Worm (Caenorhabditis elegans) whole organism, late embryonic: ENCODE data around the gene mltn-9.

Experiments used
- ceh-45 ChIP-seq: fragments of 200-800 bp; sonication (Bioruptor generic); IDR thresholded peaks from 2 replicates; pipeline ENCODE4 v1.3.6; 2022; ENCODE audit warnings: missing genetic modification reagents, missing genetic modification characterization, missing compliant biosample characterization
- ceh-9 ChIP-seq: sonication (generic microtip); optimal IDR thresholded peaks from 2 replicates; lab custom pipeline; 2016; ENCODE audit warnings: mild to moderate bottlenecking, missing genetic modification characterization, inconsistent platforms, missing compliant biosample characterization
- dmd-4 ChIP-seq: sonication (generic microtip); optimal IDR thresholded peaks from 2 replicates; lab custom pipeline; 2016; ENCODE audit warnings: borderline replicate concordance, missing genetic modification characterization, missing compliant biosample characterization
- ets-4 ChIP-seq: sonication (generic microtip); optimal IDR thresholded peaks from 2 replicates; lab custom pipeline; 2016; ENCODE audit warnings: missing genetic modification characterization, missing compliant biosample characterization
- madf-2 ChIP-seq: sonication (generic microtip); optimal IDR thresholded peaks from 2 replicates; lab custom pipeline; 2017; ENCODE audit warnings: missing genetic modification characterization, missing compliant biosample characterization
- nfya-1 ChIP-seq: sonication (generic microtip); optimal IDR thresholded peaks from 2 replicates; lab custom pipeline; 2017; ENCODE audit warnings: missing genetic modification characterization, mild to moderate bottlenecking, missing compliant biosample characterization, antibody characterized with exemption, moderate library complexity
- pqm-1 ChIP-seq: sonication (generic microtip); optimal IDR thresholded peaks from 2 replicates; lab custom pipeline; 2016; ENCODE audit warnings: missing genetic modification characterization, missing compliant biosample characterization
- tbx-2 ChIP-seq: sonication (generic microtip); optimal IDR thresholded peaks from 2 replicates; lab custom pipeline; 2016; ENCODE audit warnings: missing genetic modification characterization, missing compliant biosample characterization
- zip-5 ChIP-seq: sonication (generic microtip); optimal IDR thresholded peaks from 2 replicates; lab custom pipeline; 2016; ENCODE audit warnings: missing genetic modification characterization, missing compliant biosample characterization

DNA sequence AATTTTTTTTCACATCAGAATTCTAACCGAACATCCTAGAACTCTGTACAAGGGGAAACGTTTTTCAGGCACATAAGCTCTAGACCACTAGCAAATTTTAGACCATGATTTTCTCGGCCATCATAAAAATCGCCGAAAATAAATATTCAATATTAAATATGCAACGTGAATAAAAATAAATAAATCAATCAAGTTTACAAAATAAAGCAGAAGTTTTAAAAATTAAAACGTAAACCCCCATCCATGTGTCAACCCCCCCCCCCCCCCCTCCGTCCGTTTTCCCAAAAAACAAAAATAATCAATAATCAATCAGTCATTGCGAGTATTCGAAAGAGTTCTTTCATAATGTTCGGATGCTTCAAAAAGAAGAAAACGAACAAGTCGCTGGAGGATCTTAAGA is 22.6 kb upstream of the mltn-9 start, which contains the start of gene catp-4:
- TF ChIP-seq pqm-1 (tag; lab: Kevin White, UChicago) = no peak
- no peak for TF ChIP-seq dmd-4 (tag; lab: Kevin White, UChicago)
- no peak for TF ChIP-seq madf-2 (tag; lab: Kevin White, UChicago)
- TF ChIP-seq tbx-2 (tag; lab: Kevin White, UChicago) = no peak
- no peak for TF ChIP-seq ceh-45 (GFP tag; lab: Robert Waterston, UW)
- TF ChIP-seq zip-5 = no peak
- no peak for TF ChIP-seq nfya-1 (tag; lab: Kevin White, UChicago)
- no peak for TF ChIP-seq ets-4 (tag; lab: Kevin White, UChicago)
- TF ChIP-seq ceh-9 (tag; lab: Kevin White, UChicago) = no peak
